Fruit fly (Drosophila melanogaster) whole organism, embryonic: Measurements from ENCODE around the gene Pisd.

Source experiments
- CG10565 ChIP-seq: fragments of 200-800 bp; sonication (Bioruptor generic); optimal IDR thresholded peaks from 3 replicates; lab custom pipeline; 2016; ENCODE audit warnings: missing biosample characterization, mild to moderate bottlenecking, missing genetic modification characterization
- CG10959 ChIP-seq: fragments of 200-800 bp; sonication (Bioruptor generic); IDR thresholded peaks from 2 replicates; pipeline ENCODE4 v1.3.6; 2022; ENCODE audit warnings: missing biosample characterization, missing genetic modification characterization
- CG11695 ChIP-seq: fragments of 200-800 bp; sonication (Bioruptor generic); IDR thresholded peaks from 3 replicates; pipeline ENCODE4 v1.3.6; 2022; ENCODE audit warnings: missing biosample characterization, missing genetic modification characterization
- CG12219 ChIP-seq: fragments of 200-800 bp; sonication (Bioruptor generic); optimal IDR thresholded peaks from 3 replicates; lab custom pipeline; 2018; ENCODE audit warnings: missing biosample characterization, mild to moderate bottlenecking, missing genetic modification characterization
- CG12236 ChIP-seq: fragments of 200-800 bp; sonication (Bioruptor generic); optimal IDR thresholded peaks from 2 replicates; lab custom pipeline; 2016; ENCODE audit warnings: missing biosample characterization, missing genetic modification characterization
- CG12299 ChIP-seq: fragments of 200-800 bp; sonication (Bioruptor generic); optimal IDR thresholded peaks from 2 replicates; lab custom pipeline; 2018; ENCODE audit warnings: missing biosample characterization, mild to moderate bottlenecking, missing genetic modification characterization
- CG13775 ChIP-seq: fragments of 200-800 bp; sonication (Bioruptor generic); optimal IDR thresholded peaks from 3 replicates; lab custom pipeline; 2017; ENCODE audit warnings: missing biosample characterization, mild to moderate bottlenecking, missing genetic modification characterization
- CG17186 ChIP-seq: fragments of 200-800 bp; sonication (Bioruptor generic); optimal IDR thresholded peaks from 3 replicates; lab custom pipeline; 2017; ENCODE audit warnings: missing biosample characterization, missing genetic modification reagents, missing genetic modification characterization
- CG17359 ChIP-seq: fragments of 200-800 bp; sonication (Bioruptor generic); optimal IDR thresholded peaks from 3 replicates; lab custom pipeline; 2018; ENCODE audit warnings: missing biosample characterization, mild to moderate bottlenecking, missing genetic modification characterization, moderate library complexity
- CG18476 ChIP-seq: fragments of 200-800 bp; sonication (Bioruptor generic); optimal IDR thresholded peaks from 2 replicates; lab custom pipeline; 2016; ENCODE audit warnings: missing biosample characterization, mild to moderate bottlenecking, missing genetic modification characterization
- CG18599 ChIP-seq: fragments of 200-800 bp; sonication (Bioruptor generic); optimal IDR thresholded peaks from 3 replicates; lab custom pipeline; 2017; ENCODE audit warnings: missing biosample characterization, missing genetic modification characterization, mild to moderate bottlenecking, moderate library complexity, missing genetic modification reagents
- CG2875 ChIP-seq: fragments of 200-800 bp; sonication (Bioruptor generic); optimal IDR thresholded peaks from 2 replicates; lab custom pipeline; 2017; ENCODE audit warnings: missing biosample characterization, mild to moderate bottlenecking, missing genetic modification characterization, missing genetic modification reagents
- CG30020 ChIP-seq: fragments of 200-800 bp; optimal IDR thresholded peaks from 2 replicates; lab custom pipeline; 2019; ENCODE audit warnings: missing biosample characterization, mild to moderate bottlenecking, missing genetic modification characterization, moderate library complexity
- CG7372 ChIP-seq: fragments of 200-800 bp; sonication (Bioruptor generic); IDR thresholded peaks from 2 replicates; pipeline ENCODE4 v1.3.6; 2022; ENCODE audit warnings: missing biosample characterization, missing genetic modification characterization
- CG7928 ChIP-seq: fragments of 200-800 bp; sonication (Bioruptor generic); optimal IDR thresholded peaks from 2 replicates; lab custom pipeline; 2017; ENCODE audit warnings: missing biosample characterization, mild to moderate bottlenecking, missing genetic modification characterization
- CG9727 ChIP-seq: fragments of 200-800 bp; sonication (Bioruptor generic); optimal IDR thresholded peaks from 3 replicates; lab custom pipeline; 2017; ENCODE audit warnings: missing biosample characterization, mild to moderate bottlenecking, missing genetic modification characterization
- CHES-1-like ChIP-seq: fragments of 200-800 bp; sonication (Bioruptor generic); optimal IDR thresholded peaks from 2 replicates; lab custom pipeline; 2016; ENCODE audit warnings: missing biosample characterization, missing genetic modification characterization
- Dip3 ChIP-seq: fragments of 200-800 bp; sonication (Bioruptor generic); optimal IDR thresholded peaks from 3 replicates; lab custom pipeline; 2016; ENCODE audit warnings: missing biosample characterization, missing genetic modification characterization
- Dll ChIP-seq: fragments of 200-800 bp; sonication (Bioruptor generic); IDR thresholded peaks from 4 replicates; pipeline ENCODE4 v1.3.6; 2022; ENCODE audit warnings: missing biosample characterization, missing genetic modification characterization; ENCODE audit not compliant: partially characterized antibody
- E2f1 ChIP-seq: fragments of 200-800 bp; sonication (Bioruptor generic); IDR thresholded peaks from 2 replicates; pipeline ENCODE4 v1.3.6; 2022; ENCODE audit warnings: missing biosample characterization, missing genetic modification characterization
- HHEX ChIP-seq: fragments of 200-800 bp; sonication (Bioruptor generic); optimal IDR thresholded peaks from 3 replicates; lab custom pipeline; 2017; ENCODE audit warnings: missing biosample characterization, mild to moderate bottlenecking, missing genetic modification characterization, missing genetic modification reagents
- Kr ChIP-seq: fragments of 200-800 bp; sonication (Bioruptor generic); optimal IDR thresholded peaks from 2 replicates; lab custom pipeline; 2017; ENCODE audit warnings: missing biosample characterization, mild to moderate bottlenecking, missing genetic modification characterization
- Opbp ChIP-seq: fragments of 200-800 bp; sonication (Bioruptor generic); IDR thresholded peaks from 3 replicates; pipeline ENCODE4 v1.3.6; 2022; ENCODE audit warnings: missing biosample characterization, missing genetic modification characterization; ENCODE audit not compliant: partially characterized antibody
- Optix ChIP-seq: fragments of 200-800 bp; sonication (Bioruptor generic); IDR thresholded peaks from 3 replicates; pipeline ENCODE4 v1.3.6; 2022; ENCODE audit warnings: missing biosample characterization, missing genetic modification characterization
- Vsx1 ChIP-seq: fragments of 200-800 bp; sonication (Bioruptor generic); optimal IDR thresholded peaks from 2 replicates; lab custom pipeline; 2017; ENCODE audit warnings: missing biosample characterization, mild to moderate bottlenecking, missing genetic modification characterization, missing genetic modification reagents
- ab ChIP-seq: fragments of 200-800 bp; sonication (Bioruptor generic); optimal IDR thresholded peaks from 2 replicates; lab custom pipeline; 2016; ENCODE audit warnings: missing biosample characterization, missing genetic modification characterization
- bigmax ChIP-seq: fragments of 200-800 bp; sonication (Bioruptor generic); optimal IDR thresholded peaks from 2 replicates; lab custom pipeline; 2018; ENCODE audit warnings: missing biosample characterization, mild to moderate bottlenecking, missing genetic modification characterization
- br ChIP-seq: fragments of >200 bp; optimal IDR thresholded peaks from 2 replicates; lab custom pipeline; 2017
- caup ChIP-seq: fragments of 200-800 bp; sonication (Bioruptor generic); optimal IDR thresholded peaks from 3 replicates; lab custom pipeline; 2017; ENCODE audit warnings: missing biosample characterization, mild to moderate bottlenecking, missing genetic modification characterization, moderate library complexity; ENCODE audit not compliant: severe bottlenecking
- corto ChIP-seq: fragments of 200-800 bp; sonication (Bioruptor generic); optimal IDR thresholded peaks from 2 replicates; lab custom pipeline; 2016; ENCODE audit warnings: missing biosample characterization, mild to moderate bottlenecking, missing genetic modification characterization, moderate library complexity
- croc ChIP-seq: fragments of 200-800 bp; sonication (Bioruptor generic); conservative IDR thresholded peaks from 3 replicates; pipeline ENCODE4 v1.3.6; 2022; ENCODE audit warnings: missing biosample characterization, missing genetic modification characterization
- dati ChIP-seq: fragments of 200-800 bp; sonication (Bioruptor generic); IDR thresholded peaks from 2 replicates; pipeline ENCODE4 v1.3.6; 2022; ENCODE audit warnings: missing biosample characterization, missing genetic modification characterization
- dmrt99B ChIP-seq: fragments of 200-800 bp; sonication (Bioruptor generic); optimal IDR thresholded peaks from 2 replicates; lab custom pipeline; 2018; ENCODE audit warnings: missing biosample characterization, mild to moderate bottlenecking, missing genetic modification characterization, moderate library complexity
- eve ChIP-seq, 2 experiments: fragments of >200 bp; optimal IDR thresholded peaks; 2 replicates each; lab custom pipeline; 2017; ENCODE audit warnings: missing biosample characterization in 2 of 2, missing genetic modification characterization in 2 of 2
- gem ChIP-seq: fragments of 200-800 bp; sonication (Bioruptor generic); optimal IDR thresholded peaks from 2 replicates; lab custom pipeline; 2019; ENCODE audit warnings: missing biosample characterization, mild to moderate bottlenecking, missing genetic modification characterization, moderate library complexity
- gfzf ChIP-seq: fragments of 200-800 bp; sonication (Bioruptor generic); optimal IDR thresholded peaks from 2 replicates; lab custom pipeline; 2016; ENCODE audit warnings: missing biosample characterization, mild to moderate bottlenecking, missing genetic modification characterization, moderate library complexity
- ind ChIP-seq: fragments of 200-800 bp; sonication (Bioruptor generic); optimal IDR thresholded peaks from 3 replicates; lab custom pipeline; 2016; ENCODE audit warnings: missing biosample characterization, missing genetic modification characterization
- lmd ChIP-seq: fragments of 200-800 bp; sonication (Bioruptor generic); IDR thresholded peaks from 2 replicates; pipeline ENCODE4 v1.3.6; 2022; ENCODE audit warnings: missing biosample characterization, missing genetic modification characterization
- luna ChIP-seq: fragments of 200-800 bp; sonication (Bioruptor generic); optimal IDR thresholded peaks from 2 replicates; lab custom pipeline; 2016; ENCODE audit warnings: missing biosample characterization, missing genetic modification characterization
- maf-S ChIP-seq: fragments of 200-800 bp; sonication (Bioruptor generic); optimal IDR thresholded peaks from 2 replicates; lab custom pipeline; 2016; ENCODE audit warnings: missing biosample characterization, missing genetic modification characterization
- nom ChIP-seq: fragments of 200-800 bp; sonication (Bioruptor generic); optimal IDR thresholded peaks from 2 replicates; lab custom pipeline; 2017; ENCODE audit warnings: missing biosample characterization, missing genetic modification characterization, mild to moderate bottlenecking, moderate library complexity, missing genetic modification reagents
- prd ChIP-seq, 3 experiments: fragments of >200 bp in 2 of 3; fragments of 200-800 bp in 1 of 3; sonication (Bioruptor generic) in 1 of 3; optimal IDR thresholded peaks in 2 of 3; IDR thresholded peaks in 1 of 3; 2 replicates in 2 of 3; 3 replicates in 1 of 3; pipeline versions ENCODE4 v1.3.6 to Lab custom; 2017 to 2022; ENCODE audit warnings: missing biosample characterization in 1 of 3, missing genetic modification characterization in 1 of 3
- sens ChIP-seq: fragments of 200-800 bp; sonication (Bioruptor generic); peaks from one replicate; lab custom pipeline; 2016; ENCODE audit warnings: missing biosample characterization, missing genetic modification characterization
- sim ChIP-seq: fragments of 200-800 bp; sonication (Bioruptor generic); IDR thresholded peaks from 2 replicates; pipeline ENCODE4 v1.3.6; 2022; ENCODE audit warnings: missing biosample characterization, missing genetic modification characterization
- slou ChIP-seq: fragments of 200-800 bp; sonication (Bioruptor generic); optimal IDR thresholded peaks from 3 replicates; lab custom pipeline; 2016; ENCODE audit warnings: missing biosample characterization, missing genetic modification characterization
- sna ChIP-seq: fragments of 200-800 bp; sonication (Bioruptor generic); IDR thresholded peaks from 2 replicates; pipeline ENCODE4 v1.3.6; 2022; ENCODE audit warnings: missing biosample characterization, missing genetic modification characterization; ENCODE audit not compliant: partially characterized antibody
- tap ChIP-seq: fragments of 200-800 bp; optimal IDR thresholded peaks from 3 replicates; lab custom pipeline; 2019; ENCODE audit warnings: missing biosample characterization, mild to moderate bottlenecking, missing genetic modification characterization, moderate library complexity
- tgo ChIP-seq: fragments of 200-800 bp; sonication (Bioruptor generic); IDR thresholded peaks from 3 replicates; pipeline ENCODE4 v1.3.6; 2022; ENCODE audit warnings: missing biosample characterization, missing genetic modification characterization
- tx ChIP-seq: fragments of 200-800 bp; sonication (Bioruptor generic); optimal IDR thresholded peaks from 2 replicates; lab custom pipeline; 2016; ENCODE audit warnings: missing biosample characterization, missing genetic modification characterization

Pisd gene

DNA sequence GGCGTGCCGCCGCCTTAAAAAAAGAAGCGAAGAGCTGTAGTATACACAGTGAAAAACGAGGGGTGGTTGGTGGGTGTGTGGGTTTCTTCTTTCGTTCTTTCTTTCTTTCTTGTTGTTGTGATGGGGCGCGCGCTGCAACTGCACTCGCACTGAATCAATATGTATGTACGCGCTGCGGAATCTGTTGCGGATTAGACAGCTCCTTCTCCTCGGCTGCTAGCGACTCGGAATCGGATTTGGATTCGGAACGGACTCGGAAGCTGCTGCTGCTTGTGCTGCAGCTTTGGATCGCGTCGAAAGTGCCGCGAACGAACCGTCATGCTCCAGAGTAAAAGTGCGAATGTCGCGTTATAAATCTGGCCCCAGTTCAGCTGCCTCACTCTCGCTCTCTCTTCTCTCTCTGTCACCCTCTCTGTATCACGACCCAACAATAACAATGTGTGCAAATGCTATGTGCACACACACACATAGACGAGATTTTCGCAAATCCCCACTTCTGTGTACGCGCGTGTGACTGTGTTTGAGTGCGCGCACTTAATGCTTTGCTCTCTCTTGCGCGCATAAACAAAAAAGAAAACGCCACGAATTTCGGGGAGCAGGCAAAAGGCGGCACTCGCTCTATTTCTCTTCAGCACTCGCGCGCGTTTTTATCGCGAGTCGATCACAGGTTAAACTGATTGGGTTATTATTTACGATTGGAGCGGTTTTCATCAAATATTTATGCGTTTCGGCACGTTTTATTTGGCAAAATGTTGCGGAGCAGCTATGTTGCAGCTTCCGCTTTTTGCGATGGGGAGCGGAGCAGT lies 19.4 kb upstream of the Pisd start (continued):
- TF ChIP-seq br = no peak
- TF ChIP-seq ab = no peak
- TF ChIP-seq CG17186 (GFP tag; lab: Kevin White, UChicago) = no peak
- peak; percentile 7 for TF ChIP-seq gem (tag; lab: Kevin White, UChicago)
- no peak for TF ChIP-seq tap (tag; lab: Kevin White, UChicago)
- no peak for TF ChIP-seq gfzf
- peak; percentile 21 for TF ChIP-seq dmrt99B
- TF ChIP-seq CG10565 (GFP tag; lab: Kevin White, UChicago) = no peak
- no peak for TF ChIP-seq bigmax
- no peak for TF ChIP-seq dati (GFP tag; lab: Robert Waterston, UW)
- TF ChIP-seq caup = peak; percentile 49
- TF ChIP-seq CG13775 (GFP tag; lab: Kevin White, UChicago) = no peak
- no peak for TF ChIP-seq ind (GFP tag; lab: Kevin White, UChicago)
- TF ChIP-seq CG10959 (GFP tag; lab: Robert Waterston, UW) = no peak
- no peak for TF ChIP-seq CG18599
- TF ChIP-seq CG30020 (tag; lab: Kevin White, UChicago) = no peak
- TF ChIP-seq lmd = no peak
- no peak for TF ChIP-seq CG2875 (GFP tag; lab: Kevin White, UChicago)
- no peak for TF ChIP-seq Opbp
- peak; percentile 56 for TF ChIP-seq sens (GFP tag; lab: Kevin White, UChicago)
- TF ChIP-seq luna (GFP tag; lab: Kevin White, UChicago) = no peak
- TF ChIP-seq sna = 0 out of 2 replicates have a peak, but pooled peaks have one; percentile 10
- no peak for TF ChIP-seq maf-S (GFP tag; lab: Kevin White, UChicago)
- TF ChIP-seq Dll (GFP tag; lab: Robert Waterston, UW) = peak; percentile 37; the same call in 1 of the 4 replicates
- TF ChIP-seq croc (GFP tag; lab: Robert Waterston, UW) = no peak
- TF ChIP-seq CG11695 (GFP tag; lab: Robert Waterston, UW) = peak; percentile 25; the same call in 2 of the 3 replicates
- TF ChIP-seq CG17359 (tag; lab: Kevin White, UChicago) = no peak
- peak; percentile 22 for TF ChIP-seq Vsx1 (GFP tag; lab: Kevin White, UChicago)
- no peak for TF ChIP-seq tgo (GFP tag; lab: Robert Waterston, UW)
- no peak for TF ChIP-seq CG7928 (GFP tag; lab: Kevin White, UChicago)
- no peak for TF ChIP-seq HHEX (GFP tag; lab: Kevin White, UChicago)
- no peak for TF ChIP-seq Optix (GFP tag; lab: Robert Waterston, UW)
- no peak for TF ChIP-seq slou (GFP tag; lab: Kevin White, UChicago)
- no peak for TF ChIP-seq CG12236 (GFP tag; lab: Kevin White, UChicago)
- no peak for TF ChIP-seq tx (GFP tag; lab: Kevin White, UChicago)
- TF ChIP-seq CHES-1-like (GFP tag; lab: Kevin White, UChicago) = no peak
- no peak for TF ChIP-seq sim (GFP tag; lab: Robert Waterston, UW)
- TF ChIP-seq eve (GFP tag; optimal IDR thresholded peaks at IDR 0.05; lab: Kevin White, UChicago) = no peak
- TF ChIP-seq corto = no peak
- no peak for TF ChIP-seq E2f1 (GFP tag; lab: Robert Waterston, UW)
- no peak for TF ChIP-seq Kr (GFP tag; lab: Kevin White, UChicago)
- TF ChIP-seq CG18476 (GFP tag; lab: Kevin White, UChicago) = no peak
- TF ChIP-seq nom (GFP tag; lab: Kevin White, UChicago) = peak; percentile 36
- no peak for TF ChIP-seq Dip3 (GFP tag; lab: Kevin White, UChicago)
- no peak for TF ChIP-seq prd (optimal IDR thresholded peaks at IDR 0.05; lab: Kevin White, UChicago)
- no peak for TF ChIP-seq prd (GFP tag; IDR thresholded peaks at IDR 0.05; lab: Robert Waterston, UW)
- peak; percentile 25; the same call in 1 of the 2 replicates for TF ChIP-seq CG7372
- peak; percentile 9 for TF ChIP-seq CG9727
- no peak for TF ChIP-seq CG12219 (GFP tag; lab: Kevin White, UChicago)
- peak; percentile 26 for TF ChIP-seq CG12299 (tag; lab: Kevin White, UChicago)
